Worm (Caenorhabditis elegans) whole organism, late embryonic: ENCODE measurements around the gene vps-54.

Experiments
- F13H6.1 ChIP-seq: sonication (generic microtip); optimal IDR thresholded peaks from 2 replicates; lab custom pipeline; 2016; ENCODE audit warnings: missing genetic modification characterization, missing compliant biosample characterization
- mec-3 ChIP-seq: sonication (generic microtip); optimal IDR thresholded peaks from 2 replicates; lab custom pipeline; 2016; ENCODE audit warnings: borderline replicate concordance, missing genetic modification characterization, missing compliant biosample characterization

DNA sequence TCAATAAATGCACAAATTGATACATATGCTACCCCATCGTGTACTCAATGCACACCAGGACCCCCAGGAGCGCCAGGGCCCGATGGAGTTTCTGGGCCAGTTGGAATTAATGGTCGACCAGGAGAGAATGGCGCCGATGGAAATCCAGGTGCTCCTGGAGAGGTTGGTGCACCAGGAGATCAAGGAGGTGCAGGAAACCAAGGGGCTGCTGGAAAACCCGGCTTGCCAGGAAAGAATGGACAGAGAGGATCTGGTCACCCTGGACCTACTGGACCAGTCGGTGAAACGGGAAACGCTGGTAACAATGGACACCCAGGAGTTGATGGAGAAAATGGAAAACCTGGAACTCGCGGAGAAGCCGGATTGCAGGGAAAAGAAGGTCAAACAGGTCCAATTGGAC is 14.6 kb downstream of the vps-54 start:
- TF ChIP-seq mec-3 (tag; lab: Kevin White, UChicago): no peak
- no peak for TF ChIP-seq F13H6.1 (tag; lab: Kevin White, UChicago)
